Fruit fly (Drosophila melanogaster): Measurements from ENCODE around the gene CG34299.

DNA sequence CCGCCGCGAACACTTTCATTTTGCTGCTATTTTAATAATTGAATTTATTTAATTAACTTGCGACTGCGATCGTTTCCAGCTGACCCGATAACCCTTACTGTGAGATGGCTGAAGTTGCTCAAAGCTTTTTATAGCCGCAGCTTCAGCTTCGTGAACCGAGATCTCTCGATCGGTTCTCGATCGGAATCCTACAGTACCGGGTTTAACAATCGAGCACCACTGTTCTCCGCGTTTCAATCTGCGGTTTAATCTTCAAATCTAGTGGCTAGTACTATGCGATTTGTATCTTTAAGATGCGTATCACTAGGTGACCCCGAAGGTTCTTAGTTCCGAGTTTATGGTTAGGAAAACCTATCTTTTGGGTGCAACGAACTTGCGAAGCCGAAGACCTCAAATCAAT is 2.8 kb upstream of the CG34299 start, which contains the start of gene CG9733:
- TF ChIP-seq Ravus (GFP tag; IDR thresholded peaks at IDR 0.05), result no peak
- TF ChIP-seq CG17385 (GFP tag; optimal IDR thresholded peaks at IDR 0.05), result no peak

Measured in whole organism, embryonic.